Worm (Caenorhabditis elegans): Measurements from ENCODE around the gene K09F6.13.

DNA sequence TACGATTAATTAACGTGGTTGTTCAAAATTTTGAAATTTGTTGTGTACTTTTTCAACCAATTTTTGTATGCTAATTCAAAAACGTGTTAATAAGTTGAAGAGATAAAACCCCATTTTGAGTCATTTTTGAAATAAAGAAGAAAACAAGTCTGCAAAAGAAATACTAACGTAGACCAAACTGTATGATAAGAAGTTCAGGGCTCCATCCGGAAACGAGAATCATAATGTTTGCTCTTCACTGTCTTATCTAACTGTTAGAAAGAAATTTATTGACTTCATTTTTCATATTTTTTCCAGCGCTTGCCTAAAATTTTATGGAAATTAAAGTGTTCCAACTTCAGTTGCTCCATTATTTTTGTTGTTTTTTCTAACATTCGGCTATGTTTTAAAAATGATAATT is 16.6 kb downstream of the K09F6.13 start:
- TF ChIP-seq ama-1 (optimal IDR thresholded peaks at IDR 0.05): no peak
- TF ChIP-seq ceh-13 (GFP tag; optimal IDR thresholded peaks at IDR 0.05): no peak
- no peak for TF ChIP-seq hnd-1 (tag; optimal IDR thresholded peaks at IDR 0.05)
- TF ChIP-seq hmg-4 (GFP tag; optimal IDR thresholded peaks at IDR 0.05): no peak
- TF ChIP-seq hmbx-1 (tag; optimal IDR thresholded peaks at IDR 0.05): no peak
- no peak for TF ChIP-seq sea-1 (GFP tag; conservative IDR thresholded peaks at IDR 0.05)
- TF ChIP-seq flt-1 (GFP tag; IDR thresholded peaks at IDR 0.05): no peak
- TF ChIP-seq B0310.2 (tag; optimal IDR thresholded peaks at IDR 0.05): no peak
- TF ChIP-seq pes-1 (GFP tag; IDR thresholded peaks at IDR 0.05): no peak
- no peak for TF ChIP-seq ets-7 (tag; optimal IDR thresholded peaks at IDR 0.05)
- TF ChIP-seq ceh-36 (tag; optimal IDR thresholded peaks at IDR 0.05): no peak

All from whole organism, early embryonic.